Worm (Caenorhabditis elegans) whole organism, midembryonic: ENCODE results near the gene F11A5.5.

Source experiments
- T22C8.4 ChIP-seq: fragments of 200-800 bp; sonication (Bioruptor generic); IDR thresholded peaks from 2 replicates; pipeline ENCODE4 v1.3.6; 2022; ENCODE audit warnings: missing genetic modification characterization, missing compliant biosample characterization
- med-1 ChIP-seq: sonication (generic microtip); optimal IDR thresholded peaks from 2 replicates; lab custom pipeline; 2017; ENCODE audit warnings: missing genetic modification characterization, mild to moderate bottlenecking, missing compliant biosample characterization, antibody characterized with exemption, missing genetic modification reagents; ENCODE audit not compliant: insufficient read depth
- tab-1 ChIP-seq: fragments of 200-800 bp; sonication (Bioruptor generic); IDR thresholded peaks from 2 replicates; pipeline ENCODE4 v1.3.6; 2022; ENCODE audit warnings: missing genetic modification characterization, missing compliant biosample characterization

ce11 chrV:16213323-16213722, 15.2 kb downstream of the F11A5.5 start:
- TF ChIP-seq med-1 (GFP tag; lab: Kevin White, UChicago), result no peak
- TF ChIP-seq T22C8.4 (GFP tag; lab: Robert Waterston, UW), result no peak
- TF ChIP-seq tab-1 (GFP tag; lab: Robert Waterston, UW), result no peak
